Fruit fly (Drosophila melanogaster) whole organism, embryonic: ENCODE results near the gene Tsp5D.

Source experiments
- Atf6 ChIP-seq: fragments of 200-800 bp; sonication (Bioruptor generic); IDR thresholded peaks from 2 replicates; pipeline ENCODE4 v1.3.6; 2022; ENCODE audit warnings: missing biosample characterization, missing genetic modification characterization
- CG11723 ChIP-seq: fragments of 200-800 bp; sonication (Bioruptor generic); optimal IDR thresholded peaks from 2 replicates; lab custom pipeline; 2017; ENCODE audit warnings: missing biosample characterization, mild to moderate bottlenecking, missing genetic modification characterization
- CG12104 ChIP-seq: fragments of 200-800 bp; sonication (Bioruptor generic); optimal IDR thresholded peaks from 3 replicates; lab custom pipeline; 2016; ENCODE audit warnings: missing biosample characterization, missing genetic modification characterization
- CG12942 ChIP-seq: fragments of 200-800 bp; sonication (Bioruptor generic); optimal IDR thresholded peaks from 3 replicates; lab custom pipeline; 2016; ENCODE audit warnings: missing biosample characterization, missing genetic modification characterization
- CG15073 ChIP-seq: fragments of 200-800 bp; sonication (Bioruptor generic); optimal IDR thresholded peaks from 2 replicates; lab custom pipeline; 2016; ENCODE audit warnings: missing biosample characterization, missing genetic modification characterization
- CG1603 ChIP-seq: fragments of 200-800 bp; sonication (Bioruptor generic); optimal IDR thresholded peaks from 2 replicates; lab custom pipeline; 2019; ENCODE audit warnings: missing biosample characterization, mild to moderate bottlenecking, missing genetic modification characterization, moderate library complexity
- CG17328 ChIP-seq: fragments of 200-800 bp; sonication (Bioruptor generic); IDR thresholded peaks from 2 replicates; pipeline ENCODE4 v1.3.6; 2022; ENCODE audit warnings: missing biosample characterization, missing genetic modification characterization
- CG17361 ChIP-seq: fragments of 200-800 bp; sonication (Bioruptor generic); IDR thresholded peaks from 3 replicates; pipeline ENCODE4 v1.3.6; 2022; ENCODE audit warnings: missing biosample characterization, missing genetic modification characterization
- CG18476 ChIP-seq: fragments of 200-800 bp; sonication (Bioruptor generic); optimal IDR thresholded peaks from 2 replicates; lab custom pipeline; 2016; ENCODE audit warnings: missing biosample characterization, mild to moderate bottlenecking, missing genetic modification characterization
- CG2120 ChIP-seq: fragments of 200-800 bp; sonication (Bioruptor generic); optimal IDR thresholded peaks from 3 replicates; lab custom pipeline; 2016; ENCODE audit warnings: missing biosample characterization, missing genetic modification characterization
- CG3065 ChIP-seq: fragments of 200-800 bp; sonication (Bioruptor generic); optimal IDR thresholded peaks from 2 replicates; lab custom pipeline; 2016; ENCODE audit warnings: missing biosample characterization, missing genetic modification characterization
- CG5180 ChIP-seq: fragments of 200-800 bp; sonication (Bioruptor generic); optimal IDR thresholded peaks from 3 replicates; lab custom pipeline; 2017; ENCODE audit warnings: missing biosample characterization, missing genetic modification characterization, mild to moderate bottlenecking, moderate library complexity, missing genetic modification reagents
- CG6689 ChIP-seq: fragments of 200-800 bp; sonication (Bioruptor generic); IDR thresholded peaks from 2 replicates; pipeline ENCODE4 v1.3.6; 2022; ENCODE audit warnings: missing biosample characterization, missing genetic modification characterization
- CG7271 ChIP-seq: fragments of 200-800 bp; sonication (Bioruptor generic); optimal IDR thresholded peaks from 2 replicates; lab custom pipeline; 2018; ENCODE audit warnings: missing biosample characterization, mild to moderate bottlenecking, missing genetic modification characterization, moderate library complexity
- CG9817 ChIP-seq: fragments of 200-800 bp; sonication (Bioruptor generic); optimal IDR thresholded peaks from 2 replicates; lab custom pipeline; 2018; ENCODE audit warnings: missing biosample characterization, mild to moderate bottlenecking, missing genetic modification characterization, moderate library complexity
- CkIIα-i1 ChIP-seq: fragments of 200-800 bp; sonication (Bioruptor generic); IDR thresholded peaks from 2 replicates; pipeline ENCODE4 v1.3.6; 2022; ENCODE audit warnings: missing biosample characterization, missing genetic modification characterization
- Drgx ChIP-seq: fragments of 200-800 bp; sonication (Bioruptor generic); IDR thresholded peaks from 2 replicates; pipeline ENCODE4 v1.3.6; 2022; ENCODE audit warnings: missing biosample characterization, missing genetic modification characterization
- Fer3 ChIP-seq: fragments of 200-800 bp; sonication (Bioruptor generic); optimal IDR thresholded peaks from 2 replicates; lab custom pipeline; 2018; ENCODE audit warnings: missing biosample characterization, mild to moderate bottlenecking, missing genetic modification characterization, moderate library complexity
- NC2β ChIP-seq: fragments of 200-800 bp; sonication (Bioruptor generic); optimal IDR thresholded peaks from 2 replicates; lab custom pipeline; 2016; ENCODE audit warnings: missing biosample characterization, missing genetic modification characterization
- Opbp ChIP-seq: fragments of 200-800 bp; sonication (Bioruptor generic); IDR thresholded peaks from 3 replicates; pipeline ENCODE4 v1.3.6; 2022; ENCODE audit warnings: missing biosample characterization, missing genetic modification characterization; ENCODE audit not compliant: partially characterized antibody
- Pdp1 ChIP-seq, 2 experiments: fragments of 200-800 bp; sonication (Bioruptor generic); optimal IDR thresholded peaks; 3 replicates each; lab custom pipeline; 2016; ENCODE audit warnings: missing biosample characterization in 2 of 2, missing genetic modification characterization in 2 of 2, mild to moderate bottlenecking in 1 of 2, moderate library complexity in 1 of 2
- Scr ChIP-seq: fragments of 200-800 bp; sonication (Bioruptor generic); IDR thresholded peaks from 2 replicates; pipeline ENCODE4 v1.3.6; 2022; ENCODE audit warnings: missing biosample characterization, missing genetic modification characterization; ENCODE audit not compliant: partially characterized antibody
- Sry-β ChIP-seq: fragments of 200-800 bp; sonication (Bioruptor generic); optimal IDR thresholded peaks from 2 replicates; lab custom pipeline; 2018; ENCODE audit warnings: missing biosample characterization, mild to moderate bottlenecking, missing genetic modification characterization, moderate library complexity
- ash1 ChIP-seq: fragments of 200-800 bp; sonication (Bioruptor generic); optimal IDR thresholded peaks from 2 replicates; lab custom pipeline; 2018; ENCODE audit warnings: missing biosample characterization, mild to moderate bottlenecking, missing genetic modification characterization
- bsh ChIP-seq, 2 experiments: fragments of 200-800 bp; sonication (Bioruptor generic); optimal IDR thresholded peaks; 2 replicates each; lab custom pipeline; 2017 to 2018; ENCODE audit warnings: mild to moderate bottlenecking in 2 of 2, missing biosample characterization in 2 of 2, missing genetic modification characterization in 2 of 2, moderate library complexity in 1 of 2
- caup ChIP-seq: fragments of 200-800 bp; sonication (Bioruptor generic); optimal IDR thresholded peaks from 3 replicates; lab custom pipeline; 2017; ENCODE audit warnings: missing biosample characterization, mild to moderate bottlenecking, missing genetic modification characterization, moderate library complexity; ENCODE audit not compliant: severe bottlenecking
- corto ChIP-seq: fragments of 200-800 bp; sonication (Bioruptor generic); optimal IDR thresholded peaks from 2 replicates; lab custom pipeline; 2016; ENCODE audit warnings: missing biosample characterization, mild to moderate bottlenecking, missing genetic modification characterization, moderate library complexity
- dmrt11E ChIP-seq: fragments of 200-800 bp; sonication (Bioruptor generic); optimal IDR thresholded peaks from 3 replicates; lab custom pipeline; 2018; ENCODE audit warnings: missing biosample characterization, mild to moderate bottlenecking, missing genetic modification characterization, moderate library complexity
- dmrt99B ChIP-seq: fragments of 200-800 bp; sonication (Bioruptor generic); optimal IDR thresholded peaks from 2 replicates; lab custom pipeline; 2018; ENCODE audit warnings: missing biosample characterization, mild to moderate bottlenecking, missing genetic modification characterization, moderate library complexity
- gem ChIP-seq: fragments of 200-800 bp; sonication (Bioruptor generic); optimal IDR thresholded peaks from 2 replicates; lab custom pipeline; 2019; ENCODE audit warnings: missing biosample characterization, mild to moderate bottlenecking, missing genetic modification characterization, moderate library complexity
- grau ChIP-seq: fragments of 200-800 bp; optimal IDR thresholded peaks from 3 replicates; lab custom pipeline; 2019; ENCODE audit warnings: missing biosample characterization, mild to moderate bottlenecking, missing genetic modification characterization, moderate library complexity
- ham ChIP-seq: fragments of 200-800 bp; sonication (Bioruptor generic); IDR thresholded peaks from 2 replicates; pipeline ENCODE4 v1.3.6; 2022; ENCODE audit warnings: missing biosample characterization, missing genetic modification characterization
- ken ChIP-seq: fragments of 200-800 bp; sonication (Bioruptor generic); IDR thresholded peaks from 3 replicates; pipeline ENCODE4 v1.3.6; 2022; ENCODE audit warnings: missing biosample characterization, missing genetic modification characterization
- klu ChIP-seq: fragments of 200-800 bp; sonication (Bioruptor generic); IDR thresholded peaks from 2 replicates; pipeline ENCODE4 v1.3.6; 2022; ENCODE audit warnings: missing biosample characterization, missing genetic modification characterization
- lbe ChIP-seq: fragments of 200-800 bp; sonication (Bioruptor generic); optimal IDR thresholded peaks from 2 replicates; lab custom pipeline; 2016; ENCODE audit warnings: missing biosample characterization, mild to moderate bottlenecking, missing genetic modification characterization
- lola ChIP-seq, 3 experiments: fragments of >200 bp in 2 of 3; fragments of 200-800 bp in 1 of 3; sonication (Bioruptor generic) in 1 of 3; optimal IDR thresholded peaks; 2 replicates each; lab custom pipeline; 2017 to 2019; ENCODE audit warnings: missing biosample characterization in 3 of 3, missing genetic modification characterization in 3 of 3, mild to moderate bottlenecking in 1 of 3, moderate library complexity in 1 of 3
- nom ChIP-seq: fragments of 200-800 bp; sonication (Bioruptor generic); optimal IDR thresholded peaks from 2 replicates; lab custom pipeline; 2017; ENCODE audit warnings: missing biosample characterization, missing genetic modification characterization, mild to moderate bottlenecking, moderate library complexity, missing genetic modification reagents
- phol ChIP-seq: fragments of 200-800 bp; sonication (Bioruptor generic); optimal IDR thresholded peaks from 3 replicates; lab custom pipeline; 2018; ENCODE audit warnings: missing biosample characterization, mild to moderate bottlenecking, missing genetic modification characterization, moderate library complexity
- prd ChIP-seq, 3 experiments: fragments of >200 bp in 2 of 3; fragments of 200-800 bp in 1 of 3; sonication (Bioruptor generic) in 1 of 3; optimal IDR thresholded peaks in 2 of 3; IDR thresholded peaks in 1 of 3; 2 replicates in 2 of 3; 3 replicates in 1 of 3; pipeline versions ENCODE4 v1.3.6 to Lab custom; 2017 to 2022; ENCODE audit warnings: missing biosample characterization in 1 of 3, missing genetic modification characterization in 1 of 3
- repo ChIP-seq: fragments of 200-800 bp; sonication (Bioruptor generic); optimal IDR thresholded peaks from 2 replicates; lab custom pipeline; 2016; ENCODE audit warnings: missing biosample characterization, missing genetic modification characterization
- run ChIP-seq: fragments of 200-800 bp; sonication (Bioruptor generic); optimal IDR thresholded peaks from 3 replicates; lab custom pipeline; 2018; ENCODE audit warnings: missing biosample characterization, mild to moderate bottlenecking, missing genetic modification characterization
- sens ChIP-seq: fragments of 200-800 bp; sonication (Bioruptor generic); peaks from one replicate; lab custom pipeline; 2016; ENCODE audit warnings: missing biosample characterization, missing genetic modification characterization
- shn ChIP-seq: fragments of 200-800 bp; sonication (Bioruptor generic); optimal IDR thresholded peaks from 3 replicates; lab custom pipeline; 2016; ENCODE audit warnings: missing biosample characterization, missing genetic modification characterization
- ssp ChIP-seq: fragments of 200-800 bp; sonication (Bioruptor generic); IDR thresholded peaks from 2 replicates; pipeline ENCODE4 v1.3.6; 2022; ENCODE audit warnings: missing biosample characterization, missing genetic modification characterization
- unc-4 ChIP-seq: fragments of 200-800 bp; sonication (Bioruptor generic); IDR thresholded peaks from 2 replicates; pipeline ENCODE4 v1.3.6; 2022; ENCODE audit warnings: missing biosample characterization, missing genetic modification characterization; ENCODE audit not compliant: partially characterized antibody
- zf30C ChIP-seq: fragments of 200-800 bp; sonication (Bioruptor generic); optimal IDR thresholded peaks from 3 replicates; lab custom pipeline; 2018; ENCODE audit warnings: missing biosample characterization, mild to moderate bottlenecking, missing genetic modification characterization

Gene Tsp5D

DNA sequence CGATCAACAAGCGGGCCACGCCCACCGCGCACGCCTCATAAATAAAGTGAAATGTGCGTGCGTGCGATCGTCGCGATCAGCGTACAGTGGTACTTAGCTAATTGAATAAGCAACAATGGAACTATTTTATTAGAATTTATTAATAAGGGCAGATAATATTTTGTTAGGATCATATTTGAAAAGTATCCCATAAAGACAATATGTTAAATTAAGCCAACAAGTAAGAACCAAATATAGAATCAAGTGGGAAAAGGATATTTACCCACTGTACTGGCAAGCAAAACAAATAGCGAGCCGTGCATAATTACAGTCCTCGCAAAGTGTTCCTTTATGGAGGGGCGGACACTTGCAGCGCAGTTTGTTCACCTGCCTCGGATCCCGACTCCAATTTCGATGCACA, 52.6 kb downstream of the Tsp5D start (continued):
- TF ChIP-seq ssp (GFP tag; lab: Robert Waterston, UW) = 0 out of 2 replicates have a peak, but pooled peaks have one; percentile 5
- no peak for TF ChIP-seq CG15073 (GFP tag; lab: Kevin White, UChicago)
- no peak for TF ChIP-seq CG2120 (GFP tag; lab: Kevin White, UChicago)
- no peak for TF ChIP-seq caup
- no peak for TF ChIP-seq CG11723 (GFP tag; lab: Kevin White, UChicago)
- TF ChIP-seq run (tag; lab: Kevin White, UChicago) = no peak
- TF ChIP-seq CG17361 = 0 out of 3 replicates have a peak, but pooled peaks have one; percentile 17
- peak; percentile 15 for TF ChIP-seq phol (tag; lab: Kevin White, UChicago)
- no peak for TF ChIP-seq CG12104
- TF ChIP-seq Opbp (GFP tag; lab: Robert Waterston, UW) = no peak
- TF ChIP-seq lola (GFP tag; optimal IDR thresholded peaks at IDR 0.05; lab: Kevin White, UChicago) = peak in 1 of 3 experiments; percentile 25
- no peak for TF ChIP-seq Fer3 (tag; lab: Kevin White, UChicago)
- TF ChIP-seq CG7271 (tag; lab: Kevin White, UChicago) = no peak
- peak; percentile 28 for TF ChIP-seq gem (tag; lab: Kevin White, UChicago)
- no peak for TF ChIP-seq prd (optimal IDR thresholded peaks at IDR 0.05; lab: Kevin White, UChicago)
- TF ChIP-seq prd (GFP tag; IDR thresholded peaks at IDR 0.05; lab: Robert Waterston, UW) = peak; percentile 54; the same call in 2 of the 3 replicates
- TF ChIP-seq CG6689 (GFP tag; lab: Robert Waterston, UW) = peak; percentile 22; the same call in 1 of the 2 replicates
- no peak for TF ChIP-seq CG12942 (GFP tag; lab: Kevin White, UChicago)
- TF ChIP-seq bsh (GFP tag; optimal IDR thresholded peaks at IDR 0.05; lab: Kevin White, UChicago) = peak in 1 of 2 experiments; percentile 2
- TF ChIP-seq repo (GFP tag; lab: Kevin White, UChicago) = no peak
- no peak for TF ChIP-seq shn (GFP tag; lab: Kevin White, UChicago)
- no peak for TF ChIP-seq ash1
- TF ChIP-seq Scr (GFP tag; lab: Robert Waterston, UW) = no peak
- no peak for TF ChIP-seq klu (GFP tag; lab: Robert Waterston, UW)
- TF ChIP-seq ken = no peak
- TF ChIP-seq grau (tag; lab: Kevin White, UChicago) = peak; percentile 25
- peak; percentile 47 for TF ChIP-seq dmrt11E (tag; lab: Kevin White, UChicago)
- TF ChIP-seq nom (GFP tag; lab: Kevin White, UChicago) = peak; percentile 24
- no peak for TF ChIP-seq CkIIα-i1
- no peak for TF ChIP-seq Pdp1 (GFP tag; optimal IDR thresholded peaks at IDR 0.05; lab: Kevin White, UChicago)
- no peak for TF ChIP-seq Sry-β

- TF ChIP-seq lbe (GFP tag; lab: Kevin White, UChicago) (peak; percentile 39), ham (no peak), Atf6 (GFP tag; lab: Robert Waterston, UW) (no peak), dmrt99B (no peak)
- TF ChIP-seq, all 482 proteins: peak for 1
These were observed 53.2 kb downstream of the Tsp5D start for dm6 chrX:6021414-6021813.

dm6 chrX:6020254-6020653, 54.4 kb downstream of the Tsp5D start:
- TF ChIP-seq Drgx (0 out of 2 replicates have a peak, but pooled peaks have one; percentile 32), lbe (GFP tag; lab: Kevin White, UChicago) (peak; percentile 64), CG12942 (GFP tag; lab: Kevin White, UChicago) (no peak), unc-4 (GFP tag; lab: Robert Waterston, UW) (no peak), NC2β (GFP tag; lab: Kevin White, UChicago) (no peak), CG5180 (GFP tag; lab: Kevin White, UChicago) (no peak), corto (peak; percentile 42), CG1603 (tag; lab: Kevin White, UChicago) (peak; percentile 18), CG9817 (no peak), CG3065 (GFP tag; lab: Kevin White, UChicago) (no peak), zf30C (GFP tag; lab: Kevin White, UChicago) (no peak), CG17328 (no peak), sens (GFP tag; lab: Kevin White, UChicago) (peak; percentile 31), nom (GFP tag; lab: Kevin White, UChicago) (peak; percentile 45), klu (GFP tag; lab: Robert Waterston, UW) (no peak), CkIIα-i1 (no peak), CG18476 (GFP tag; lab: Kevin White, UChicago) (no peak)
